Fruit fly (Drosophila melanogaster): Measurements from ENCODE around the gene CG8461.

CG8461 gene

dm6 chr3R:14511123-14511908 lies 2.1 kb downstream of the CG8461 start, which contains the start of the genes HtrA2 and mRpL11 (continued):
- peak; percentile 60 for TF ChIP-seq vfl (GFP tag; optimal IDR thresholded peaks at IDR 0.05)
- TF ChIP-seq Lhr (GFP tag; optimal IDR thresholded peaks at IDR 0.05) = peak; percentile 11
- peak; percentile 73 for TF ChIP-seq HmgZ (tag; optimal IDR thresholded peaks at IDR 0.05)
- TF ChIP-seq trem (tag; optimal IDR thresholded peaks at IDR 0.05) = peak; percentile 58
- peak; percentile 56 for TF ChIP-seq PHDP (tag; optimal IDR thresholded peaks at IDR 0.05)
- TF ChIP-seq TFAM (GFP tag; optimal IDR thresholded peaks at IDR 0.05) = no peak
- no peak for TF ChIP-seq tup (GFP tag; optimal IDR thresholded peaks at IDR 0.05)
- peak; percentile 64 for TF ChIP-seq Xbp1 (GFP tag; optimal IDR thresholded peaks at IDR 0.05)
- TF ChIP-seq CG1529 (GFP tag; optimal IDR thresholded peaks at IDR 0.05) = peak; percentile 1
- TF ChIP-seq CG14441 (GFP tag; IDR thresholded peaks at IDR 0.05) = peak; percentile 40; the same call in 1 of the 2 replicates
- peak; percentile 54 for TF ChIP-seq CG30020 (tag; optimal IDR thresholded peaks at IDR 0.05)
- TF ChIP-seq repo (GFP tag; optimal IDR thresholded peaks at IDR 0.05) = peak; percentile 13
- no peak for TF ChIP-seq CG15269 (tag; optimal IDR thresholded peaks at IDR 0.05)
- TF ChIP-seq CG15011 (GFP tag; optimal IDR thresholded peaks at IDR 0.05) = no peak
- peak; percentile 73 for TF ChIP-seq CG9817 (tag; optimal IDR thresholded peaks at IDR 0.05)
- peak; percentile 72 for TF ChIP-seq Abd-B (GFP tag; optimal IDR thresholded peaks at IDR 0.05)
- TF ChIP-seq cwo (GFP tag; optimal IDR thresholded peaks at IDR 0.05) = no peak
- TF ChIP-seq amos (GFP tag; IDR thresholded peaks at IDR 0.05; ENCODE audit: partially characterized antibody) = peak; percentile 55
- TF ChIP-seq Fer1 (GFP tag; optimal IDR thresholded peaks at IDR 0.05) = no peak
- TF ChIP-seq ranshi (GFP tag; IDR thresholded peaks at IDR 0.05) = no peak; the same call in 1 of the 2 replicates
- TF ChIP-seq Side (GFP tag; optimal IDR thresholded peaks at IDR 0.05) = no peak
- no peak for TF ChIP-seq gsb (GFP tag; IDR thresholded peaks at IDR 0.05)
- TF ChIP-seq odd (GFP tag; optimal IDR thresholded peaks at IDR 0.05) = no peak
- TF ChIP-seq zen2 (GFP tag; IDR thresholded peaks at IDR 0.05; ENCODE audit: partially characterized antibody) = peak; percentile 46; the same call in 1 of the 3 replicates
- no peak for TF ChIP-seq CkIIα-i1 (GFP tag; IDR thresholded peaks at IDR 0.05)
- TF ChIP-seq tgo (GFP tag; IDR thresholded peaks at IDR 0.05) = peak; percentile 55
- TF ChIP-seq CG4424 (GFP tag; optimal IDR thresholded peaks at IDR 0.05) = peak; percentile 17
- TF ChIP-seq Dp (GFP tag; optimal IDR thresholded peaks at IDR 0.05) = peak; percentile 57
- TF ChIP-seq kay (GFP tag; optimal IDR thresholded peaks at IDR 0.05) = peak; percentile 3
- TF ChIP-seq BtbVII (GFP tag; optimal IDR thresholded peaks at IDR 0.05) = no peak
- no peak for TF ChIP-seq nerfin-2 (GFP tag; IDR thresholded peaks at IDR 0.05; ENCODE audit: partially characterized antibody)
- TF ChIP-seq CG8924 (tag; optimal IDR thresholded peaks at IDR 0.05) = peak; percentile 62
- peak; percentile 30 for TF ChIP-seq CG10147 (GFP tag; optimal IDR thresholded peaks at IDR 0.05)
- peak; percentile 57 for TF ChIP-seq Chrac-16 (GFP tag; optimal IDR thresholded peaks at IDR 0.05)
- TF ChIP-seq CG11723 (GFP tag; optimal IDR thresholded peaks at IDR 0.05) = no peak
- no peak for TF ChIP-seq CG6175 (GFP tag; IDR thresholded peaks at IDR 0.05)
- no peak for TF ChIP-seq ara (GFP tag; IDR thresholded peaks at IDR 0.05)
- peak; percentile 81 for TF ChIP-seq stwl (tag; optimal IDR thresholded peaks at IDR 0.05)
- no peak for TF ChIP-seq CTCF (GFP tag; optimal IDR thresholded peaks at IDR 0.05)
- no peak for TF ChIP-seq CG11696 (GFP tag; IDR thresholded peaks at IDR 0.05)
- peak; percentile 58 for TF ChIP-seq Bdp1 (GFP tag; optimal IDR thresholded peaks at IDR 0.05)
- peak; percentile 77 for TF ChIP-seq Rfx (GFP tag; IDR thresholded peaks at IDR 0.05)
- TF ChIP-seq sna (GFP tag; IDR thresholded peaks at IDR 0.05; ENCODE audit: partially characterized antibody) = no peak
- peak; percentile 31; the same call in 1 of the 2 replicates for TF ChIP-seq CG11247 (GFP tag; IDR thresholded peaks at IDR 0.05)
- no peak for TF ChIP-seq yki (optimal IDR thresholded peaks at IDR 0.05)
- TF ChIP-seq ro (GFP tag; IDR thresholded peaks at IDR 0.05) = no peak
- TF ChIP-seq Spps (tag; optimal IDR thresholded peaks at IDR 0.05) = no peak
- TF ChIP-seq CG10321 (GFP tag; IDR thresholded peaks at IDR 0.05) = no peak
- peak; percentile 39 for TF ChIP-seq caup (GFP tag; optimal IDR thresholded peaks at IDR 0.05; ENCODE audit: severe bottlenecking)
- TF ChIP-seq CG9932 (GFP tag; IDR thresholded peaks at IDR 0.05) = peak; percentile 84
